Fruit fly (Drosophila melanogaster) whole organism, embryonic: ENCODE results near the gene dj-1beta.

Experiments
- CG12299 ChIP-seq: fragments of 200-800 bp; sonication (Bioruptor generic); optimal IDR thresholded peaks from 2 replicates; lab custom pipeline; 2018; ENCODE audit warnings: missing biosample characterization, mild to moderate bottlenecking, missing genetic modification characterization
- CG1647 ChIP-seq: fragments of 200-800 bp; sonication (Bioruptor generic); optimal IDR thresholded peaks from 3 replicates; lab custom pipeline; 2016; ENCODE audit warnings: missing biosample characterization, missing genetic modification characterization
- CG5953 ChIP-seq: fragments of 200-800 bp; sonication (Bioruptor generic); IDR thresholded peaks from 2 replicates; pipeline ENCODE4 v1.3.6; 2022; ENCODE audit warnings: missing biosample characterization, missing genetic modification characterization
- Lim3 ChIP-seq: fragments of 200-800 bp; sonication (Bioruptor generic); IDR thresholded peaks from 2 replicates; pipeline ENCODE4 v1.3.6; 2022; ENCODE audit warnings: missing biosample characterization, missing genetic modification characterization
- Pdp1 ChIP-seq, 2 experiments: fragments of 200-800 bp; sonication (Bioruptor generic); optimal IDR thresholded peaks; 3 replicates each; lab custom pipeline; 2016; ENCODE audit warnings: missing biosample characterization in 2 of 2, missing genetic modification characterization in 2 of 2, mild to moderate bottlenecking in 1 of 2, moderate library complexity in 1 of 2
- ewg ChIP-seq: fragments of 200-800 bp; sonication (Bioruptor generic); optimal IDR thresholded peaks from 3 replicates; lab custom pipeline; 2017; ENCODE audit warnings: mild to moderate bottlenecking, missing biosample characterization, missing genetic modification reagents, missing genetic modification characterization
- ken ChIP-seq: fragments of 200-800 bp; sonication (Bioruptor generic); IDR thresholded peaks from 3 replicates; pipeline ENCODE4 v1.3.6; 2022; ENCODE audit warnings: missing biosample characterization, missing genetic modification characterization
- tio ChIP-seq: fragments of 200-800 bp; sonication (Bioruptor generic); optimal IDR thresholded peaks from 2 replicates; lab custom pipeline; 2017; ENCODE audit warnings: missing biosample characterization, missing genetic modification characterization, inconsistent platforms
- ttk ChIP-seq: fragments of 200-800 bp; sonication (Bioruptor generic); IDR thresholded peaks from 2 replicates; pipeline ENCODE4 v2.1.2; 2022; ENCODE audit warnings: missing biosample characterization, missing genetic modification characterization

DNA sequence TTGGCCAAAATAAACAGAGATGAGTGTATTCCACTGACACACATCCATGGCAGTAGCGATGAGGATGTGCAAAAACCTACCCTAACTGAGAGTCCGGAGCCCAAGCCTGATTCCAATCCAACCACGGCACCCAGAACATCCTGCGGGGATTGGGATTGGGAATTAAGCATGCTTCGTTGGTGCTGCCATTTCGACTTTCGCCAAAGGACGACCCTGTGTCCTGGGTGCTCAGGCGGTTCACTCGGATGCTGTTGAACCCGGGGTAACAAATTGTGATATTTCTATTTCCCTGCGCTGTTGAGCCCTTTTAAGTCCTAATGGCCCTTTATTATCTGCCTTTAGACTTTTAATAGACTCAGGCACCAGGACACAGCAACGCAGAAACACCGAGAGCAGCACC lies 48.3 kb downstream of the dj-1beta start:
- TF ChIP-seq Pdp1 (GFP tag; optimal IDR thresholded peaks at IDR 0.05; lab: Kevin White, UChicago) (no peak), CG12299 (tag; lab: Kevin White, UChicago) (no peak), Lim3 (GFP tag; lab: Robert Waterston, UW) (no peak), ttk (GFP tag; lab: Robert Waterston, UW) (no peak), CG1647 (no peak), CG5953 (GFP tag; lab: Robert Waterston, UW) (no peak), ken (GFP tag; lab: Robert Waterston, UW) (no peak), tio (GFP tag; lab: Kevin White, UChicago) (no peak), ewg (GFP tag; lab: Kevin White, UChicago) (no peak)
